Worm (Caenorhabditis elegans) whole organism, late embryonic: ENCODE data around the gene npr-32.

ENCODE experiments used
- ahr-1 ChIP-seq: sonication (generic microtip); optimal IDR thresholded peaks from 2 replicates; lab custom pipeline; 2016; ENCODE audit warnings: missing genetic modification characterization, missing compliant biosample characterization
- ama-1 ChIP-seq: fragments of 150-350 bp; optimal IDR thresholded peaks from 2 replicates; lab custom pipeline; 2014
- ceh-24 ChIP-seq: sonication (generic microtip); optimal IDR thresholded peaks from 2 replicates; lab custom pipeline; 2016; ENCODE audit warnings: mild to moderate bottlenecking, missing genetic modification characterization, missing compliant biosample characterization
- ceh-31 ChIP-seq: sonication (generic microtip); optimal IDR thresholded peaks from 2 replicates; lab custom pipeline; 2016; ENCODE audit warnings: missing genetic modification characterization, missing compliant biosample characterization
- ceh-45 ChIP-seq: fragments of 200-800 bp; sonication (Bioruptor generic); IDR thresholded peaks from 2 replicates; pipeline ENCODE4 v1.3.6; 2022; ENCODE audit warnings: missing genetic modification reagents, missing genetic modification characterization, missing compliant biosample characterization
- eyg-1 ChIP-seq: sonication (generic microtip); optimal IDR thresholded peaks from 2 replicates; lab custom pipeline; 2016; ENCODE audit warnings: missing genotype, missing genetic modification characterization, missing compliant biosample characterization
- lim-6 ChIP-seq: sonication (generic microtip); optimal IDR thresholded peaks from 2 replicates; lab custom pipeline; 2016; ENCODE audit warnings: missing genetic modification characterization, missing compliant biosample characterization
- nhr-11 ChIP-seq: fragments of 150-350 bp; optimal IDR thresholded peaks from 2 replicates; lab custom pipeline; 2014; ENCODE audit warnings: missing biosample characterization, missing genetic modification characterization
- pha-4 ChIP-seq: fragments of 150-350 bp; optimal IDR thresholded peaks from 2 replicates; lab custom pipeline; 2018; ENCODE audit warnings: missing biosample characterization, missing genetic modification reagents, missing genetic modification characterization

ce11 chrIV:17279592-17280440 lies 49.0 kb upstream of the npr-32 start:
- TF ChIP-seq ceh-31 (tag; lab: Kevin White, UChicago) (no peak), ceh-45 (no peak), eyg-1 (tag; lab: Kevin White, UChicago) (no peak), ceh-24 (no peak), nhr-11 (tag; lab: Kevin White, UChicago) (no peak), pha-4 (tag; lab: Kevin White, UChicago) (no peak), ahr-1 (no peak), lim-6 (tag; lab: Kevin White, UChicago) (no peak), ama-1 (no peak)
